Worm (Caenorhabditis elegans) whole organism, L4 larva: ENCODE measurements around the gene ram-2.

Experiments used
- D1046.2 ChIP-seq: fragments of 200-800 bp; sonication (Bioruptor generic); IDR thresholded peaks from 2 replicates; pipeline ENCODE4 v1.3.6; 2022; ENCODE audit warnings: missing genetic modification characterization, missing compliant biosample characterization
- F10B5.3 ChIP-seq: sonication (generic microtip); optimal IDR thresholded peaks from 2 replicates; lab custom pipeline; 2016; ENCODE audit warnings: mild to moderate bottlenecking, missing genetic modification characterization, missing compliant biosample characterization
- F26F4.8 ChIP-seq: fragments of 200-800 bp; sonication (Bioruptor generic); conservative IDR thresholded peaks from 2 replicates; pipeline ENCODE4 v1.3.6; 2022; ENCODE audit warnings: missing genetic modification characterization, missing compliant biosample characterization
- F37D6.2 ChIP-seq: sonication (generic microtip); optimal IDR thresholded peaks from 2 replicates; lab custom pipeline; 2016; ENCODE audit warnings: mild to moderate bottlenecking, missing genetic modification characterization, missing compliant biosample characterization
- F44E2.7 ChIP-seq: fragments of 200-800 bp; sonication (Bioruptor generic); IDR thresholded peaks from 2 replicates; pipeline ENCODE4 v2.1.2; 2022; ENCODE audit warnings: missing genetic modification characterization, missing compliant biosample characterization
- T26A8.4 ChIP-seq: fragments of 200-800 bp; sonication (Bioruptor generic); IDR thresholded peaks from 2 replicates; pipeline ENCODE4 v1.3.6; 2022; ENCODE audit warnings: missing genetic modification characterization, missing compliant biosample characterization
- Y105C5A.15 ChIP-seq: fragments of 200-800 bp; sonication (Bioruptor generic); IDR thresholded peaks from 2 replicates; pipeline ENCODE4 v1.3.6; 2022; ENCODE audit warnings: missing genetic modification characterization, missing compliant biosample characterization
- ZK337.2 ChIP-seq: fragments of 200-800 bp; sonication (Bioruptor generic); IDR thresholded peaks from 2 replicates; pipeline ENCODE4 v1.3.6; 2022; ENCODE audit warnings: missing genetic modification reagents, missing genetic modification characterization, missing compliant biosample characterization
- aha-1 ChIP-seq: fragments of 150-350 bp; peaks from one replicate; lab custom pipeline; 2014; ENCODE audit warnings: missing biosample characterization, missing genetic modification characterization
- aly-2 ChIP-seq: sonication (generic microtip); optimal IDR thresholded peaks from 2 replicates; lab custom pipeline; 2018; ENCODE audit warnings: missing biosample characterization, missing genetic modification characterization
- attf-4 ChIP-seq: sonication (generic microtip); optimal IDR thresholded peaks from 3 replicates; lab custom pipeline; 2017; ENCODE audit warnings: missing biosample characterization, missing genetic modification characterization
- ceh-20 ChIP-seq: fragments of 200-800 bp; sonication (Bioruptor generic); IDR thresholded peaks from 2 replicates; pipeline ENCODE4 v1.3.6; 2022; ENCODE audit warnings: missing genetic modification reagents, missing genetic modification characterization, missing compliant biosample characterization
- ceh-28 ChIP-seq: fragments of 150-350 bp; optimal IDR thresholded peaks from 2 replicates; lab custom pipeline; 2014; ENCODE audit warnings: missing biosample characterization, missing genetic modification reagents, missing genetic modification characterization
- ceh-32 ChIP-seq: sonication (generic microtip); optimal IDR thresholded peaks from 2 replicates; lab custom pipeline; 2016; ENCODE audit warnings: mild to moderate bottlenecking, missing genetic modification characterization, missing compliant biosample characterization; ENCODE audit not compliant: poor library complexity
- ces-1 ChIP-seq: fragments of 150-350 bp; sonication (generic microtip); optimal IDR thresholded peaks from 4 replicates; lab custom pipeline; 2014; ENCODE audit warnings: missing biosample characterization, missing genetic modification reagents, missing genetic modification characterization
- ctbp-1 ChIP-seq: fragments of 200-800 bp; sonication (Bioruptor generic); IDR thresholded peaks from 2 replicates; pipeline ENCODE4 v1.3.6; 2022; ENCODE audit warnings: missing genetic modification reagents, missing genetic modification characterization, missing compliant biosample characterization
- dmd-6 ChIP-seq: fragments of 200-800 bp; sonication (Bioruptor generic); IDR thresholded peaks from 2 replicates; pipeline ENCODE4 v1.3.6; 2022; ENCODE audit warnings: missing genetic modification reagents, missing genetic modification characterization, missing compliant biosample characterization
- dpl-1 ChIP-seq: fragments of 150-350 bp; optimal IDR thresholded peaks from 2 replicates; lab custom pipeline; 2014; ENCODE audit warnings: missing biosample characterization, missing genetic modification reagents, missing genetic modification characterization
- dve-1 ChIP-seq: sonication (generic microtip); optimal IDR thresholded peaks from 2 replicates; lab custom pipeline; 2017; ENCODE audit warnings: antibody characterized with exemption, mild to moderate bottlenecking, missing genetic modification characterization, missing compliant biosample characterization; ENCODE audit not compliant: insufficient read depth
- egl-27 ChIP-seq: sonication (generic microtip); optimal IDR thresholded peaks from 3 replicates; lab custom pipeline; 2017; ENCODE audit warnings: missing biosample characterization, missing genetic modification reagents, missing genetic modification characterization
- fos-1 ChIP-seq: fragments of 150-350 bp; optimal IDR thresholded peaks from 2 replicates; lab custom pipeline; 2014; ENCODE audit warnings: missing biosample characterization, missing genetic modification characterization
- gei-8 ChIP-seq: fragments of 200-800 bp; sonication (Bioruptor generic); optimal IDR thresholded peaks from 2 replicates; lab custom pipeline; 2018; ENCODE audit warnings: mild to moderate bottlenecking, missing genetic modification characterization, missing compliant biosample characterization
- hlh-11 ChIP-seq: fragments of 200-800 bp; sonication (Bioruptor generic); optimal IDR thresholded peaks from 2 replicates; lab custom pipeline; 2018; ENCODE audit warnings: mild to moderate bottlenecking, missing genetic modification characterization, missing compliant biosample characterization
- jun-1 ChIP-seq: fragments of 150-350 bp; optimal IDR thresholded peaks from 2 replicates; lab custom pipeline; 2014; ENCODE audit warnings: missing biosample characterization, missing genetic modification reagents, missing genetic modification characterization
- lin-29 ChIP-seq: fragments of 200-800 bp; sonication (Bioruptor generic); IDR thresholded peaks from 2 replicates; pipeline ENCODE4 v1.3.6; 2022; ENCODE audit warnings: missing genetic modification reagents, missing genetic modification characterization, missing compliant biosample characterization
- madf-5 ChIP-seq, 2 experiments: fragments of 200-800 bp; sonication (Bioruptor generic); IDR thresholded peaks; 2 replicates each; pipeline ENCODE4 v1.3.6; 2022; ENCODE audit warnings: missing compliant biosample characterization in 2 of 2, missing genetic modification characterization in 2 of 2
- mdt-29 ChIP-seq: fragments of 200-800 bp; sonication (Bioruptor generic); IDR thresholded peaks from 2 replicates; pipeline ENCODE4 v1.3.6; 2022; ENCODE audit warnings: missing genetic modification reagents, missing genetic modification characterization, missing compliant biosample characterization
- mxl-3 ChIP-seq: fragments of 200-800 bp; sonication (Bioruptor generic); optimal IDR thresholded peaks from 2 replicates; lab custom pipeline; 2018; ENCODE audit warnings: mild to moderate bottlenecking, missing genetic modification characterization, missing compliant biosample characterization
- nhr-25 ChIP-seq: sonication (generic microtip); optimal IDR thresholded peaks from 2 replicates; lab custom pipeline; 2017; ENCODE audit warnings: missing genetic modification characterization, mild to moderate bottlenecking, missing compliant biosample characterization, antibody characterized with exemption, moderate library complexity, borderline replicate concordance; ENCODE audit not compliant: insufficient read depth
- nhr-28 ChIP-seq: fragments of 150-350 bp; optimal IDR thresholded peaks from 2 replicates; lab custom pipeline; 2014; ENCODE audit warnings: missing biosample characterization, missing genetic modification characterization
- nhr-41 ChIP-seq: fragments of 200-800 bp; sonication (Bioruptor generic); IDR thresholded peaks from 2 replicates; pipeline ENCODE4 v1.3.6; 2022; ENCODE audit warnings: missing genetic modification reagents, missing genetic modification characterization, missing compliant biosample characterization
- nhr-77 ChIP-seq: fragments of 150-350 bp; optimal IDR thresholded peaks from 2 replicates; lab custom pipeline; 2014; ENCODE audit warnings: missing biosample characterization, missing genetic modification characterization
- php-3 ChIP-seq: fragments of 200-800 bp; sonication (Bioruptor generic); IDR thresholded peaks from 2 replicates; pipeline ENCODE4 v1.3.6; 2022; ENCODE audit warnings: missing genetic modification reagents, missing genetic modification characterization, missing compliant biosample characterization
- rbr-2 ChIP-seq: sonication (generic microtip); optimal IDR thresholded peaks from 2 replicates; lab custom pipeline; 2016; ENCODE audit warnings: missing genotype, missing genetic modification characterization, missing compliant biosample characterization
- snpc-1.2 ChIP-seq: fragments of 200-800 bp; sonication (Bioruptor generic); IDR thresholded peaks from 2 replicates; pipeline ENCODE4 v1.3.6; 2022; ENCODE audit warnings: missing genetic modification reagents, missing genetic modification characterization, missing compliant biosample characterization
- tra-1 ChIP-seq: fragments of 200-800 bp; sonication (Bioruptor generic); IDR thresholded peaks from 2 replicates; pipeline ENCODE4 v1.3.6; 2022; ENCODE audit warnings: missing genetic modification reagents, missing genetic modification characterization, missing compliant biosample characterization
- unc-130 ChIP-seq: sonication (generic microtip); optimal IDR thresholded peaks from 2 replicates; lab custom pipeline; 2016; ENCODE audit warnings: missing genetic modification reagents, missing genetic modification characterization, missing compliant biosample characterization
- zfp-2 ChIP-seq: sonication (generic microtip); optimal IDR thresholded peaks from 2 replicates; lab custom pipeline; 2016; ENCODE audit warnings: mild to moderate bottlenecking, missing genetic modification characterization, missing compliant biosample characterization
- zfp-3 ChIP-seq: fragments of 200-800 bp; sonication (Bioruptor generic); conservative IDR thresholded peaks from 2 replicates; pipeline ENCODE4 v1.3.6; 2022; ENCODE audit warnings: missing genetic modification reagents, missing genetic modification characterization, missing compliant biosample characterization
- zip-11 ChIP-seq: fragments of 200-800 bp; sonication (Bioruptor generic); IDR thresholded peaks from 2 replicates; pipeline ENCODE4 v1.3.6; 2022; ENCODE audit warnings: missing genetic modification characterization, missing compliant biosample characterization
- zip-2 ChIP-seq: fragments of 150-350 bp; optimal IDR thresholded peaks from 2 replicates; lab custom pipeline; 2014; ENCODE audit warnings: missing biosample characterization, missing genetic modification characterization
- ztf-11 ChIP-seq: fragments of 150-350 bp; optimal IDR thresholded peaks from 2 replicates; lab custom pipeline; 2014; ENCODE audit warnings: missing biosample characterization, missing genetic modification characterization

Gene ram-2

ce11 chrII:11022023-11022422 is 5.3 kb upstream of the ram-2 start, which contains the start of gene let-858 (continued):
- TF ChIP-seq php-3 (GFP tag; lab: Robert Waterston, UW) (no peak), ceh-28 (tag; lab: Kevin White, UChicago) (no peak), ctbp-1 (GFP tag; lab: Robert Waterston, UW) (no peak), madf-5 (GFP tag; IDR thresholded peaks at IDR 0.05; lab: Robert Waterston, UW) (no peak), ZK337.2 (GFP tag; lab: Robert Waterston, UW) (no peak), F44E2.7 (GFP tag; lab: Robert Waterston, UW) (no peak), ces-1 (no peak), D1046.2 (GFP tag; lab: Robert Waterston, UW) (no peak), aha-1 (tag; lab: Kevin White, UChicago) (peak; percentile 51), hlh-11 (tag; lab: Kevin White, UChicago) (no peak), dmd-6 (GFP tag; lab: Robert Waterston, UW) (no peak), gei-8 (GFP tag; lab: Kevin White, UChicago) (no peak), zip-2 (tag; lab: Kevin White, UChicago) (no peak), dve-1 (tag; lab: Kevin White, UChicago) (peak; percentile 6), zfp-3 (GFP tag; lab: Robert Waterston, UW) (no peak), rbr-2 (no peak), tra-1 (no peak), mdt-29 (GFP tag; lab: Robert Waterston, UW) (no peak), snpc-1.2 (GFP tag; lab: Robert Waterston, UW) (no peak), unc-130 (GFP tag; lab: Kevin White, UChicago) (no peak), nhr-28 (peak; percentile 11), Y105C5A.15 (GFP tag; lab: Robert Waterston, UW) (no peak), aly-2 (tag; lab: Kevin White, UChicago) (no peak), F10B5.3 (tag; lab: Kevin White, UChicago) (no peak), dpl-1 (peak; percentile 95), jun-1 (tag; lab: Kevin White, UChicago) (no peak), ztf-11 (tag; lab: Kevin White, UChicago) (no peak), attf-4 (tag; lab: Kevin White, UChicago) (no peak), F37D6.2 (tag; lab: Kevin White, UChicago) (no peak)

- TF ChIP-seq zip-11 (GFP tag; lab: Robert Waterston, UW): no peak
- TF ChIP-seq T26A8.4 (GFP tag; lab: Robert Waterston, UW): no peak
- TF ChIP-seq F26F4.8: no peak
Measured at ce11 chrII:11020707-11021106, 4.0 kb upstream of the ram-2 start.

- TF ChIP-seq ceh-32 (tag; lab: Kevin White, UChicago) (no peak), nhr-25 (tag; lab: Kevin White, UChicago) (no peak), zip-2 (tag; lab: Kevin White, UChicago) (no peak), ctbp-1 (GFP tag; lab: Robert Waterston, UW) (no peak), attf-4 (tag; lab: Kevin White, UChicago) (no peak), ceh-20 (GFP tag; lab: Robert Waterston, UW) (no peak), F44E2.7 (GFP tag; lab: Robert Waterston, UW) (no peak), fos-1 (no peak), nhr-77 (no peak), D1046.2 (GFP tag; lab: Robert Waterston, UW) (no peak), nhr-41 (no peak), egl-27 (tag; lab: Kevin White, UChicago) (no peak), ZK337.2 (GFP tag; lab: Robert Waterston, UW) (no peak), zfp-2 (tag; lab: Kevin White, UChicago) (no peak), lin-29 (GFP tag; lab: Robert Waterston, UW) (no peak), aly-2 (tag; lab: Kevin White, UChicago) (no peak), mxl-3 (no peak)
Measured at ce11 chrII:11016884-11017283, 203 bp upstream of the ram-2 start.
